Worm (Caenorhabditis elegans) whole organism, L2 larva: Measurements from ENCODE around the gene mlt-9.

Experiments
- ama-1 ChIP-seq: fragments of 150-350 bp; optimal IDR thresholded peaks from 2 replicates; lab custom pipeline; 2018; ENCODE audit warnings: inconsistent platforms
- ztf-1 ChIP-seq: fragments of 200-800 bp; sonication (Bioruptor generic); conservative IDR thresholded peaks from 2 replicates; pipeline ENCODE4 v1.3.6; 2022; ENCODE audit warnings: missing genetic modification characterization, missing compliant biosample characterization

ce11 chrX:15053223-15053933 lies 54.2 kb downstream of the mlt-9 start, which contains the start of gene H03G16.1:
- TF ChIP-seq ama-1 (lab: Kevin White, UChicago) (no peak), ztf-1 (no peak)
